Fruit fly (Drosophila melanogaster): ENCODE measurements around the gene CG31715.

DNA sequence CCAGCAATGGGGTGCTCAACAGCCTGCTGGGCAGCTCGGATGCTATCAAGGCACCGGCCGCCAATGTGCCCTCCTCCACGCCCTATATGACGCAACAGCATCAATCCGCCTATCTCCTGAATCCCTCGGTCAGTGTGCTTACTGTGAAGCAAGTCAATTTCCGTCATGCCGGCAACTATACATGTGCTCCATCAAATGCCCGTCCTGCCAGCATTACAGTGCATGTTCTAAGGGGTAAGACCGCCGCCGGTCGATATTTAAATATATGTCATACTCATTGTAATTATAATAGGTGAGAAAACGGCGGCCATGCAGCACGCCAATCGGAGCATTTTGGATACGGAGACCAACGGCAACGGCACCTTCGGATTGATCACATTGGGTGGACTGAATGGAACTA, 37.2 kb downstream of the CG31715 start:
- no peak for TF ChIP-seq CTCF (optimal IDR thresholded peaks at IDR 0.05)
- TF ChIP-seq CG8478 (optimal IDR thresholded peaks at IDR 0.05): no peak
